Worm (Caenorhabditis elegans) whole organism, young adult: ENCODE measurements around the gene R13D11.4.

Source experiments
- B0019.2 ChIP-seq: fragments of 200-800 bp; sonication (Bioruptor generic); conservative IDR thresholded peaks from 2 replicates; pipeline ENCODE4 v1.3.6; 2022; ENCODE audit warnings: missing genetic modification reagents, missing genetic modification characterization, missing compliant biosample characterization
- B0261.1 ChIP-seq: sonication (generic microtip); optimal IDR thresholded peaks from 2 replicates; lab custom pipeline; 2016; ENCODE audit warnings: mild to moderate bottlenecking, missing genetic modification characterization, moderate library complexity, missing compliant biosample characterization
- C06A6.2 ChIP-seq: fragments of 200-800 bp; sonication (Bioruptor generic); conservative IDR thresholded peaks from 2 replicates; pipeline ENCODE4 v1.3.6; 2022; ENCODE audit warnings: missing genetic modification characterization, missing compliant biosample characterization
- C17E4.6 ChIP-seq: fragments of 200-800 bp; sonication (Bioruptor generic); IDR thresholded peaks from 2 replicates; pipeline ENCODE4 v1.3.6; 2022; ENCODE audit warnings: missing genetic modification reagents, missing genetic modification characterization, missing compliant biosample characterization
- F33H1.4 ChIP-seq: fragments of 200-800 bp; sonication (Bioruptor generic); IDR thresholded peaks from 2 replicates; pipeline ENCODE4 v1.3.6; 2022; ENCODE audit warnings: missing genetic modification reagents, missing genetic modification characterization, missing compliant biosample characterization
- F57C9.4 ChIP-seq: sonication (generic microtip); optimal IDR thresholded peaks from 2 replicates; lab custom pipeline; 2017; ENCODE audit warnings: mild to moderate bottlenecking, missing genetic modification characterization, missing compliant biosample characterization
- K12H6.12 ChIP-seq: fragments of 200-800 bp; sonication (Bioruptor generic); optimal IDR thresholded peaks from 2 replicates; lab custom pipeline; 2018; ENCODE audit warnings: mild to moderate bottlenecking, missing genetic modification characterization, missing compliant biosample characterization
- Y53F4B.3 ChIP-seq: fragments of 200-800 bp; sonication (Bioruptor generic); IDR thresholded peaks from 2 replicates; pipeline ENCODE4 v1.3.6; 2022; ENCODE audit warnings: missing genetic modification reagents, missing genetic modification characterization, missing compliant biosample characterization
- attf-3 ChIP-seq: fragments of 200-800 bp; sonication (Bioruptor generic); conservative IDR thresholded peaks from 2 replicates; pipeline ENCODE4 v1.3.6; 2022; ENCODE audit warnings: missing genetic modification reagents, missing genetic modification characterization, missing compliant biosample characterization
- ccch-3 ChIP-seq: fragments of 200-800 bp; sonication (Bioruptor generic); optimal IDR thresholded peaks from 2 replicates; lab custom pipeline; 2018; ENCODE audit warnings: mild to moderate bottlenecking, missing genetic modification characterization, missing compliant biosample characterization
- cebp-1 ChIP-seq, 2 experiments: fragments of 200-800 bp in 1 of 2; sonication (Bioruptor generic) in 1 of 2; sonication (generic microtip) in 1 of 2; IDR thresholded peaks in 1 of 2; optimal IDR thresholded peaks in 1 of 2; 2 replicates each; pipeline versions ENCODE4 v1.3.6 to Lab custom; 2017 to 2022; ENCODE audit warnings: missing compliant biosample characterization in 2 of 2, missing genetic modification characterization in 2 of 2, mild to moderate bottlenecking in 1 of 2, missing genetic modification reagents in 1 of 2, moderate library complexity in 1 of 2
- ceh-100 ChIP-seq: fragments of 200-800 bp; sonication (Bioruptor generic); IDR thresholded peaks from 2 replicates; pipeline ENCODE4 v1.3.6; 2022; ENCODE audit warnings: missing genetic modification reagents, missing genetic modification characterization, missing compliant biosample characterization
- ceh-58 ChIP-seq: fragments of 200-800 bp; sonication (Bioruptor generic); IDR thresholded peaks from 2 replicates; pipeline ENCODE4 v1.3.6; 2022; ENCODE audit warnings: missing genetic modification characterization, missing compliant biosample characterization
- ceh-91 ChIP-seq: fragments of 200-800 bp; sonication (Bioruptor generic); IDR thresholded peaks from 2 replicates; pipeline ENCODE4 v1.3.6; 2022; ENCODE audit warnings: missing genetic modification reagents, missing genetic modification characterization, missing compliant biosample characterization
- chd-7 ChIP-seq: sonication (generic microtip); optimal IDR thresholded peaks from 2 replicates; lab custom pipeline; 2016; ENCODE audit warnings: mild to moderate bottlenecking, missing genetic modification characterization, moderate library complexity, missing compliant biosample characterization
- dox-1 ChIP-seq: fragments of 200-800 bp; sonication (Bioruptor generic); IDR thresholded peaks from 2 replicates; pipeline ENCODE4 v1.3.6; 2022; ENCODE audit warnings: missing genetic modification reagents, missing genetic modification characterization, missing compliant biosample characterization
- egl-18 ChIP-seq: fragments of 200-800 bp; sonication (Bioruptor generic); IDR thresholded peaks from 2 replicates; pipeline ENCODE4 v1.3.6; 2022; ENCODE audit warnings: missing genetic modification reagents, missing genetic modification characterization, missing compliant biosample characterization
- egrh-3 ChIP-seq: fragments of 200-800 bp; sonication (Bioruptor generic); IDR thresholded peaks from 2 replicates; pipeline ENCODE4 v1.3.6; 2022; ENCODE audit warnings: missing genetic modification reagents, missing genetic modification characterization, missing compliant biosample characterization
- hrde-1 ChIP-seq: sonication (generic microtip); optimal IDR thresholded peaks from 2 replicates; lab custom pipeline; 2016; ENCODE audit warnings: missing genetic modification characterization, mild to moderate bottlenecking, missing compliant biosample characterization, moderate library complexity, missing genotype, missing genetic modification reagents, borderline replicate concordance
- lag-1 ChIP-seq: fragments of 200-800 bp; sonication (Bioruptor generic); IDR thresholded peaks from 2 replicates; pipeline ENCODE4 v1.3.6; 2022; ENCODE audit warnings: missing genetic modification reagents, missing genetic modification characterization, missing compliant biosample characterization
- lin-35 ChIP-seq, 3 experiments: fragments of 150-350 bp in 2 of 3; sonication (generic microtip) in 1 of 3; optimal IDR thresholded peaks; 2 replicates each; lab custom pipeline; 2014 to 2018; ENCODE audit warnings: missing biosample characterization in 3 of 3, missing genetic modification characterization in 3 of 3, missing genetic modification reagents in 3 of 3
- lir-1 ChIP-seq: fragments of 200-800 bp; sonication (Bioruptor generic); conservative IDR thresholded peaks from 2 replicates; pipeline ENCODE4 v1.3.6; 2022; ENCODE audit warnings: missing genetic modification reagents, missing genetic modification characterization, missing compliant biosample characterization
- madf-6 ChIP-seq: fragments of 200-800 bp; sonication (Bioruptor generic); IDR thresholded peaks from 2 replicates; pipeline ENCODE4 v1.3.6; 2022; ENCODE audit warnings: missing genetic modification reagents, missing genetic modification characterization, missing compliant biosample characterization
- madf-8 ChIP-seq: fragments of 200-800 bp; sonication (Bioruptor generic); conservative IDR thresholded peaks from 2 replicates; pipeline ENCODE4 v1.3.6; 2022; ENCODE audit warnings: missing genetic modification reagents, missing genetic modification characterization, missing compliant biosample characterization
- nfya-1 ChIP-seq: sonication (generic microtip); optimal IDR thresholded peaks from 2 replicates; lab custom pipeline; 2017; ENCODE audit warnings: antibody characterized with exemption, missing compliant biosample characterization, missing genetic modification characterization, borderline replicate concordance; ENCODE audit not compliant: insufficient read depth
- nfya-2 ChIP-seq: fragments of 200-800 bp; sonication (Bioruptor generic); IDR thresholded peaks from 2 replicates; pipeline ENCODE4 v1.3.6; 2022; ENCODE audit warnings: missing genetic modification reagents, missing genetic modification characterization, missing compliant biosample characterization
- nfyb-1 ChIP-seq: fragments of 200-800 bp; sonication (Bioruptor generic); IDR thresholded peaks from 2 replicates; pipeline ENCODE4 v1.3.6; 2022; ENCODE audit warnings: missing genetic modification reagents, missing genetic modification characterization, missing compliant biosample characterization
- rpc-1 ChIP-seq, 2 experiments: fragments of 150-350 bp in 1 of 2; sonication (generic microtip) in 1 of 2; optimal IDR thresholded peaks; 2 replicates each; lab custom pipeline; 2014 to 2018; ENCODE audit warnings: missing biosample characterization in 1 of 2, missing genetic modification characterization in 1 of 2, missing genetic modification reagents in 1 of 2, missing genotype in 1 of 2
- snpc-3.4 ChIP-seq: sonication (generic microtip); optimal IDR thresholded peaks from 2 replicates; lab custom pipeline; 2017; ENCODE audit warnings: missing genetic modification characterization, mild to moderate bottlenecking, missing compliant biosample characterization, antibody characterized with exemption, moderate library complexity, missing genotype, missing genetic modification reagents
- somi-1 ChIP-seq: fragments of 200-800 bp; sonication (Bioruptor generic); optimal IDR thresholded peaks from 2 replicates; lab custom pipeline; 2018; ENCODE audit warnings: mild to moderate bottlenecking, missing genetic modification characterization, missing compliant biosample characterization
- sptf-2 ChIP-seq: fragments of 200-800 bp; sonication (Bioruptor generic); optimal IDR thresholded peaks from 2 replicates; lab custom pipeline; 2018; ENCODE audit warnings: mild to moderate bottlenecking, missing genetic modification characterization, missing compliant biosample characterization
- tbp1 ChIP-seq: fragments of 200-800 bp; sonication (Bioruptor generic); optimal IDR thresholded peaks from 2 replicates; lab custom pipeline; 2018; ENCODE audit warnings: mild to moderate bottlenecking, missing genetic modification characterization, missing compliant biosample characterization
- unc-130 ChIP-seq: sonication (generic microtip); optimal IDR thresholded peaks from 2 replicates; lab custom pipeline; 2016; ENCODE audit warnings: missing genetic modification reagents, missing genetic modification characterization, missing compliant biosample characterization
- zim-3 ChIP-seq: sonication (generic microtip); optimal IDR thresholded peaks from 2 replicates; lab custom pipeline; 2017; ENCODE audit warnings: mild to moderate bottlenecking, missing genetic modification characterization, moderate library complexity, missing compliant biosample characterization
- ztf-22 ChIP-seq: fragments of 200-800 bp; sonication (Bioruptor generic); optimal IDR thresholded peaks from 2 replicates; lab custom pipeline; 2018; ENCODE audit warnings: mild to moderate bottlenecking, missing genetic modification characterization, moderate library complexity, missing compliant biosample characterization
- ztf-28 ChIP-seq: fragments of 200-800 bp; sonication (Bioruptor generic); IDR thresholded peaks from 2 replicates; pipeline ENCODE4 v1.3.6; 2022; ENCODE audit warnings: missing genetic modification reagents, missing genetic modification characterization, missing compliant biosample characterization
- ztf-3 ChIP-seq: fragments of 200-800 bp; sonication (Bioruptor generic); optimal IDR thresholded peaks from 2 replicates; lab custom pipeline; 2018; ENCODE audit warnings: mild to moderate bottlenecking, missing genetic modification characterization, missing compliant biosample characterization
- ztf-6 ChIP-seq: fragments of 200-800 bp; sonication (Bioruptor generic); IDR thresholded peaks from 2 replicates; pipeline ENCODE4 v1.3.6; 2022; ENCODE audit warnings: missing genetic modification reagents, missing genetic modification characterization, missing compliant biosample characterization

Gene R13D11.4

ce11 chrV:810281-810862 is at the start of gene R13D11.4:
TSS of gene R13D11.4 (plus strand) at chrV:810812.
- TF ChIP-seq zim-3, result no peak
- TF ChIP-seq chd-7 (tag; lab: Kevin White, UChicago), result no peak
- no peak for TF ChIP-seq ceh-100
- TF ChIP-seq K12H6.12 (tag; lab: Kevin White, UChicago), result no peak
- TF ChIP-seq nfyb-1 (GFP tag; lab: Robert Waterston, UW), result no peak

- TF ChIP-seq tbp1 (GFP tag; lab: Kevin White, UChicago) (no peak), nfya-1 (tag; lab: Kevin White, UChicago) (no peak), C06A6.2 (GFP tag; lab: Robert Waterston, UW) (no peak), B0261.1 (tag; lab: Kevin White, UChicago) (no peak), rpc-1 (optimal IDR thresholded peaks at IDR 0.05; lab: Kevin White, UChicago) (no peak), rpc-1 (tag; optimal IDR thresholded peaks at IDR 0.05; lab: Kevin White, UChicago) (no peak), lin-35 (GFP tag; optimal IDR thresholded peaks at IDR 0.05; lab: Kevin White, UChicago) (no peak), sptf-2 (GFP tag; lab: Kevin White, UChicago) (no peak), lir-1 (GFP tag; lab: Robert Waterston, UW) (no peak), cebp-1 (GFP tag; IDR thresholded peaks at IDR 0.05; lab: Robert Waterston, UW) (no peak), cebp-1 (tag; optimal IDR thresholded peaks at IDR 0.05; lab: Kevin White, UChicago) (no peak), ceh-91 (GFP tag; lab: Robert Waterston, UW) (no peak), somi-1 (GFP tag; lab: Kevin White, UChicago) (no peak), ztf-22 (GFP tag; lab: Kevin White, UChicago) (no peak), unc-130 (GFP tag; lab: Kevin White, UChicago) (no peak), hrde-1 (tag; lab: Kevin White, UChicago) (no peak)
Observed at ce11 chrV:761235-761634, 49.4 kb upstream of the R13D11.4 start, which contains the start of gene C05E4.15. TSS of gene C05E4.15 (minus strand) at chrV:761335.

- no peak for TF ChIP-seq nfya-2
- TF ChIP-seq snpc-3.4 (tag; lab: Kevin White, UChicago), result no peak
- no peak for TF ChIP-seq madf-8 (GFP tag; lab: Robert Waterston, UW)
- no peak for TF ChIP-seq F57C9.4 (tag; lab: Kevin White, UChicago)
- TF ChIP-seq F33H1.4, result no peak
- TF ChIP-seq ztf-3 (GFP tag; lab: Kevin White, UChicago), result no peak
- TF ChIP-seq ztf-28 (GFP tag; lab: Robert Waterston, UW), result no peak
- TF ChIP-seq egrh-3, result no peak
- no peak for TF ChIP-seq lag-1 (GFP tag; lab: Robert Waterston, UW)
Observed at ce11 chrV:761882-762281, 48.7 kb upstream of the R13D11.4 start, which contains the start of gene C05E4.12. TSS of gene C05E4.12 (minus strand) at chrV:761982.

ce11 chrV:762340-762739 is 48.3 kb upstream of the R13D11.4 start, which contains the start of gene srp-2:
TSS of gene srp-2 (plus strand) at chrV:762640.
- TF ChIP-seq K12H6.12 (tag; lab: Kevin White, UChicago), result no peak
- TF ChIP-seq madf-8 (GFP tag; lab: Robert Waterston, UW), result no peak
- TF ChIP-seq ccch-3 (GFP tag; lab: Kevin White, UChicago), result no peak
- TF ChIP-seq madf-6 (GFP tag; lab: Robert Waterston, UW), result no peak
- no peak for TF ChIP-seq ceh-91 (GFP tag; lab: Robert Waterston, UW)
- no peak for TF ChIP-seq ztf-22 (GFP tag; lab: Kevin White, UChicago)
- no peak for TF ChIP-seq tbp1 (GFP tag; lab: Kevin White, UChicago)
- no peak for TF ChIP-seq dox-1 (GFP tag; lab: Robert Waterston, UW)
- no peak for TF ChIP-seq B0019.2 (GFP tag; lab: Robert Waterston, UW)
- no peak for TF ChIP-seq egl-18 (GFP tag; lab: Robert Waterston, UW)
- no peak for TF ChIP-seq ztf-6 (GFP tag; lab: Robert Waterston, UW)
- TF ChIP-seq C17E4.6 (GFP tag; lab: Robert Waterston, UW), result no peak
- no peak for TF ChIP-seq attf-3 (GFP tag; lab: Robert Waterston, UW)
- TF ChIP-seq ceh-58 (GFP tag; lab: Robert Waterston, UW), result no peak
- TF ChIP-seq C06A6.2 (GFP tag; lab: Robert Waterston, UW), result no peak
- TF ChIP-seq Y53F4B.3 (GFP tag; lab: Robert Waterston, UW), result no peak
- TF ChIP-seq, all 124 proteins: peak for 0
